Fruit fly (Drosophila melanogaster) whole organism, embryonic: ENCODE measurements around the gene SPARC.

ENCODE experiments used
- C15 ChIP-seq: fragments of 200-800 bp; sonication (Bioruptor generic); IDR thresholded peaks from 3 replicates; pipeline ENCODE4 v1.3.6; 2022; ENCODE audit warnings: missing biosample characterization, missing genetic modification characterization
- CG10147 ChIP-seq: fragments of 200-800 bp; sonication (Bioruptor generic); optimal IDR thresholded peaks from 2 replicates; lab custom pipeline; 2019; ENCODE audit warnings: missing biosample characterization, mild to moderate bottlenecking, missing genetic modification characterization, moderate library complexity
- CG15479 ChIP-seq: fragments of 200-800 bp; sonication (Bioruptor generic); optimal IDR thresholded peaks from 3 replicates; lab custom pipeline; 2019; ENCODE audit warnings: missing biosample characterization, mild to moderate bottlenecking, missing genetic modification characterization, moderate library complexity
- CG1603 ChIP-seq: fragments of 200-800 bp; sonication (Bioruptor generic); optimal IDR thresholded peaks from 2 replicates; lab custom pipeline; 2019; ENCODE audit warnings: missing biosample characterization, mild to moderate bottlenecking, missing genetic modification characterization, moderate library complexity
- CG17912 ChIP-seq: fragments of 200-800 bp; sonication (Bioruptor generic); optimal IDR thresholded peaks from 2 replicates; lab custom pipeline; 2018; ENCODE audit warnings: missing biosample characterization, mild to moderate bottlenecking, missing genetic modification characterization
- CG18599 ChIP-seq: fragments of 200-800 bp; sonication (Bioruptor generic); optimal IDR thresholded peaks from 3 replicates; lab custom pipeline; 2017; ENCODE audit warnings: missing biosample characterization, missing genetic modification characterization, mild to moderate bottlenecking, moderate library complexity, missing genetic modification reagents
- CG2120 ChIP-seq: fragments of 200-800 bp; sonication (Bioruptor generic); optimal IDR thresholded peaks from 3 replicates; lab custom pipeline; 2016; ENCODE audit warnings: missing biosample characterization, missing genetic modification characterization
- CG2199 ChIP-seq: fragments of 200-800 bp; sonication (Bioruptor generic); IDR thresholded peaks from 3 replicates; pipeline ENCODE4 v1.3.6; 2022; ENCODE audit warnings: missing biosample characterization, missing genetic modification characterization
- CG30431 ChIP-seq: fragments of 200-800 bp; sonication (Bioruptor generic); optimal IDR thresholded peaks from 2 replicates; lab custom pipeline; 2017; ENCODE audit warnings: missing biosample characterization, missing genetic modification characterization
- CG32767 ChIP-seq: fragments of 200-800 bp; sonication (Bioruptor generic); IDR thresholded peaks from 2 replicates; pipeline ENCODE4 v1.3.6; 2022; ENCODE audit warnings: missing biosample characterization, missing genetic modification characterization
- CG3407 ChIP-seq: fragments of 200-800 bp; sonication (Bioruptor generic); optimal IDR thresholded peaks from 2 replicates; lab custom pipeline; 2018; ENCODE audit warnings: missing biosample characterization, mild to moderate bottlenecking, missing genetic modification characterization
- CG42726 ChIP-seq: fragments of 200-800 bp; sonication (Bioruptor generic); IDR thresholded peaks from 2 replicates; pipeline ENCODE4 v1.3.6; 2022; ENCODE audit warnings: missing biosample characterization, missing genetic modification characterization; ENCODE audit not compliant: partially characterized antibody
- CG7271 ChIP-seq: fragments of 200-800 bp; sonication (Bioruptor generic); optimal IDR thresholded peaks from 2 replicates; lab custom pipeline; 2018; ENCODE audit warnings: missing biosample characterization, mild to moderate bottlenecking, missing genetic modification characterization, moderate library complexity
- CG7556 ChIP-seq: fragments of 200-800 bp; sonication (Bioruptor generic); optimal IDR thresholded peaks from 2 replicates; lab custom pipeline; 2017; ENCODE audit warnings: missing biosample characterization, mild to moderate bottlenecking, missing genetic modification characterization
- CG7987 ChIP-seq: fragments of 200-800 bp; sonication (Bioruptor generic); optimal IDR thresholded peaks from 2 replicates; lab custom pipeline; 2018; ENCODE audit warnings: missing biosample characterization, mild to moderate bottlenecking, missing genetic modification characterization, moderate library complexity
- CG8290 ChIP-seq, 3 experiments: fragments of 200-800 bp; sonication (Bioruptor generic); optimal IDR thresholded peaks; 2 replicates each; lab custom pipeline; 2016 to 2019; ENCODE audit warnings: missing biosample characterization in 3 of 3, missing genetic modification characterization in 3 of 3, mild to moderate bottlenecking in 2 of 3, moderate library complexity in 1 of 3
- CG9932 ChIP-seq: fragments of 200-800 bp; sonication (Bioruptor generic); IDR thresholded peaks from 2 replicates; pipeline ENCODE4 v1.3.6; 2022; ENCODE audit warnings: missing biosample characterization, missing genetic modification characterization
- D19A ChIP-seq: fragments of 200-800 bp; optimal IDR thresholded peaks from 3 replicates; lab custom pipeline; 2019; ENCODE audit warnings: missing biosample characterization, mild to moderate bottlenecking, missing genetic modification characterization, moderate library complexity
- Doc2 ChIP-seq: fragments of 200-800 bp; sonication (Bioruptor generic); IDR thresholded peaks from 2 replicates; pipeline ENCODE4 v1.3.6; 2022; ENCODE audit warnings: missing biosample characterization, missing genetic modification characterization
- Ets97D ChIP-seq: fragments of 200-800 bp; sonication (Bioruptor generic); optimal IDR thresholded peaks from 3 replicates; lab custom pipeline; 2016; ENCODE audit warnings: missing biosample characterization, missing genetic modification characterization
- HmgZ ChIP-seq: fragments of 200-800 bp; sonication (Bioruptor generic); optimal IDR thresholded peaks from 2 replicates; lab custom pipeline; 2018; ENCODE audit warnings: missing biosample characterization, mild to moderate bottlenecking, missing genetic modification characterization
- Hmr ChIP-seq: fragments of 200-800 bp; sonication (Bioruptor generic); optimal IDR thresholded peaks from 3 replicates; lab custom pipeline; 2017; ENCODE audit warnings: mild to moderate bottlenecking, missing biosample characterization, missing genetic modification reagents, missing genetic modification characterization
- Hr39 ChIP-seq: fragments of >200 bp; optimal IDR thresholded peaks from 2 replicates; lab custom pipeline; 2017
- Med ChIP-seq: fragments of 200-800 bp; sonication (Bioruptor generic); peaks from one replicate; lab custom pipeline; 2016; ENCODE audit warnings: missing biosample characterization, missing genetic modification characterization, mild to moderate bottlenecking, inconsistent platforms, moderate library complexity
- Ptx1 ChIP-seq: fragments of 200-800 bp; sonication (Bioruptor generic); IDR thresholded peaks from 2 replicates; pipeline ENCODE4 v1.3.6; 2022; ENCODE audit warnings: missing biosample characterization, missing genetic modification characterization
- Side ChIP-seq: fragments of 200-800 bp; sonication (Bioruptor generic); optimal IDR thresholded peaks from 2 replicates; lab custom pipeline; 2016; ENCODE audit warnings: missing biosample characterization, missing genetic modification characterization
- al ChIP-seq: fragments of 200-800 bp; sonication (Bioruptor generic); IDR thresholded peaks from 2 replicates; pipeline ENCODE4 v1.3.6; 2022; ENCODE audit warnings: missing biosample characterization, missing genetic modification characterization
- dmrt99B ChIP-seq: fragments of 200-800 bp; sonication (Bioruptor generic); optimal IDR thresholded peaks from 2 replicates; lab custom pipeline; 2018; ENCODE audit warnings: missing biosample characterization, mild to moderate bottlenecking, missing genetic modification characterization, moderate library complexity
- dysf ChIP-seq: fragments of 200-800 bp; sonication (Bioruptor generic); IDR thresholded peaks from 3 replicates; pipeline ENCODE4 v1.3.6; 2022; ENCODE audit warnings: missing biosample characterization, missing genetic modification characterization
- gfzf ChIP-seq: fragments of 200-800 bp; sonication (Bioruptor generic); optimal IDR thresholded peaks from 2 replicates; lab custom pipeline; 2016; ENCODE audit warnings: missing biosample characterization, mild to moderate bottlenecking, missing genetic modification characterization, moderate library complexity
- her ChIP-seq: fragments of 200-800 bp; sonication (Bioruptor generic); optimal IDR thresholded peaks from 2 replicates; lab custom pipeline; 2016; ENCODE audit warnings: missing biosample characterization, missing genetic modification characterization
- jing ChIP-seq: fragments of 200-800 bp; sonication (Bioruptor generic); optimal IDR thresholded peaks from 2 replicates; lab custom pipeline; 2018; ENCODE audit warnings: missing biosample characterization, mild to moderate bottlenecking, missing genetic modification characterization
- kay ChIP-seq: fragments of 200-800 bp; sonication (Bioruptor generic); optimal IDR thresholded peaks from 2 replicates; lab custom pipeline; 2016; ENCODE audit warnings: missing biosample characterization, missing genetic modification characterization
- lab ChIP-seq: fragments of 200-800 bp; sonication (Bioruptor generic); optimal IDR thresholded peaks from 3 replicates; lab custom pipeline; 2017; ENCODE audit warnings: missing biosample characterization, missing genetic modification characterization, mild to moderate bottlenecking, moderate library complexity, missing genetic modification reagents
- maf-S ChIP-seq: fragments of 200-800 bp; sonication (Bioruptor generic); optimal IDR thresholded peaks from 2 replicates; lab custom pipeline; 2016; ENCODE audit warnings: missing biosample characterization, missing genetic modification characterization
- otp ChIP-seq: fragments of 200-800 bp; sonication (Bioruptor generic); IDR thresholded peaks from 3 replicates; pipeline ENCODE4, ENCODE4 v1.3.6; 2022; ENCODE audit warnings: missing biosample characterization, missing genetic modification characterization
- pros ChIP-seq: fragments of 200-800 bp; sonication (Bioruptor generic); optimal IDR thresholded peaks from 3 replicates; lab custom pipeline; 2019; ENCODE audit warnings: missing biosample characterization, mild to moderate bottlenecking, missing genetic modification characterization, moderate library complexity
- row ChIP-seq: fragments of 200-800 bp; sonication (Bioruptor generic); IDR thresholded peaks from 3 replicates; pipeline ENCODE4 v1.3.6; 2022; ENCODE audit warnings: missing biosample characterization, missing genetic modification characterization
- run ChIP-seq: fragments of 200-800 bp; sonication (Bioruptor generic); optimal IDR thresholded peaks from 3 replicates; lab custom pipeline; 2018; ENCODE audit warnings: missing biosample characterization, mild to moderate bottlenecking, missing genetic modification characterization
- sens ChIP-seq: fragments of 200-800 bp; sonication (Bioruptor generic); peaks from one replicate; lab custom pipeline; 2016; ENCODE audit warnings: missing biosample characterization, missing genetic modification characterization
- sima ChIP-seq: fragments of 200-800 bp; sonication (Bioruptor generic); optimal IDR thresholded peaks from 2 replicates; lab custom pipeline; 2016; ENCODE audit warnings: missing biosample characterization, missing genetic modification characterization
- slbo ChIP-seq: fragments of 200-800 bp; sonication (Bioruptor generic); IDR thresholded peaks from 2 replicates; pipeline ENCODE4 v1.3.6; 2022; ENCODE audit warnings: missing biosample characterization, missing genetic modification characterization
- tio ChIP-seq: fragments of 200-800 bp; sonication (Bioruptor generic); optimal IDR thresholded peaks from 2 replicates; lab custom pipeline; 2017; ENCODE audit warnings: missing biosample characterization, missing genetic modification characterization, inconsistent platforms
- ttk ChIP-seq: fragments of 200-800 bp; sonication (Bioruptor generic); IDR thresholded peaks from 2 replicates; pipeline ENCODE4 v2.1.2; 2022; ENCODE audit warnings: missing biosample characterization, missing genetic modification characterization

Gene SPARC

dm6 chr3R:26846446-26846845, 25.3 kb downstream of the SPARC start:
- TF ChIP-seq CG15479 (GFP tag; lab: Kevin White, UChicago) (no peak), Hmr (GFP tag; lab: Kevin White, UChicago) (peak; percentile 4), maf-S (GFP tag; lab: Kevin White, UChicago) (no peak), CG7556 (no peak), CG7987 (GFP tag; lab: Kevin White, UChicago) (no peak), run (tag; lab: Kevin White, UChicago) (no peak), gfzf (no peak), sima (no peak), tio (GFP tag; lab: Kevin White, UChicago) (no peak), al (GFP tag; lab: Robert Waterston, UW) (no peak), Doc2 (GFP tag; lab: Robert Waterston, UW) (no peak), pros (GFP tag; lab: Kevin White, UChicago) (no peak), CG18599 (GFP tag; lab: Kevin White, UChicago) (peak; percentile 36), lab (GFP tag; lab: Kevin White, UChicago) (peak; percentile 36), Ets97D (GFP tag; lab: Kevin White, UChicago) (no peak), Med (GFP tag; lab: Kevin White, UChicago) (no peak), CG1603 (tag; lab: Kevin White, UChicago) (no peak), CG42726 (GFP tag; lab: Robert Waterston, UW) (no peak), Ptx1 (GFP tag; lab: Robert Waterston, UW) (no peak), CG3407 (GFP tag; lab: Kevin White, UChicago) (no peak), dmrt99B (tag; lab: Kevin White, UChicago) (peak; percentile 2), kay (GFP tag; lab: Kevin White, UChicago) (no peak), sens (GFP tag; lab: Kevin White, UChicago) (peak; percentile 4), HmgZ (tag; lab: Kevin White, UChicago) (no peak), dysf (GFP tag; lab: Robert Waterston, UW) (peak; percentile 26; the same call in 1 of the 3 replicates), row (peak; percentile 29; the same call in 2 of the 3 replicates), CG7271 (no peak), CG32767 (GFP tag; lab: Robert Waterston, UW) (no peak), C15 (GFP tag; lab: Robert Waterston, UW) (no peak), Side (no peak), Hr39 (lab: Kevin White, UChicago) (no peak), CG8290 (GFP tag; optimal IDR thresholded peaks at IDR 0.05; lab: Kevin White, UChicago) (no peak), CG8290 (tag; optimal IDR thresholded peaks at IDR 0.05; lab: Kevin White, UChicago) (no peak), jing (no peak), CG30431 (GFP tag; lab: Kevin White, UChicago) (no peak), D19A (tag; lab: Kevin White, UChicago) (peak; percentile 58), CG2120 (GFP tag; lab: Kevin White, UChicago) (peak; percentile 7), CG9932 (no peak), CG2199 (GFP tag; lab: Robert Waterston, UW) (no peak), slbo (GFP tag; lab: Robert Waterston, UW) (peak; percentile 32; the same call in 1 of the 2 replicates), ttk (GFP tag; lab: Robert Waterston, UW) (no peak), CG10147 (GFP tag; lab: Kevin White, UChicago) (no peak), otp (GFP tag; lab: Robert Waterston, UW) (no peak), her (GFP tag; lab: Kevin White, UChicago) (no peak), CG17912 (no peak)
